Fruit fly (Drosophila melanogaster) whole organism, embryonic: Measurements from ENCODE around the gene Inx3.

Experiments used
- Adf1 ChIP-seq: fragments of 200-800 bp; sonication (Bioruptor generic); IDR thresholded peaks from 2 replicates; pipeline ENCODE4 v1.3.6; 2022; ENCODE audit warnings: missing biosample characterization, missing genetic modification characterization
- Aef1 ChIP-seq: fragments of 200-800 bp; sonication (Bioruptor generic); IDR thresholded peaks from 3 replicates; pipeline ENCODE4 v1.3.6; 2022; ENCODE audit warnings: missing biosample characterization, missing genetic modification characterization
- CG10267 ChIP-seq: fragments of 200-800 bp; sonication (Bioruptor generic); optimal IDR thresholded peaks from 2 replicates; lab custom pipeline; 2018; ENCODE audit warnings: missing biosample characterization, mild to moderate bottlenecking, missing genetic modification characterization, moderate library complexity
- CG11247 ChIP-seq: fragments of 200-800 bp; sonication (Bioruptor generic); IDR thresholded peaks from 2 replicates; pipeline ENCODE4 v1.3.6; 2022; ENCODE audit warnings: missing biosample characterization, missing genetic modification characterization
- CG11696 ChIP-seq: fragments of 200-800 bp; sonication (Bioruptor generic); IDR thresholded peaks from 2 replicates; pipeline ENCODE4 v1.3.6; 2022; ENCODE audit warnings: missing biosample characterization, missing genetic modification characterization
- CG13287 ChIP-seq: fragments of 200-800 bp; sonication (Bioruptor generic); IDR thresholded peaks from 2 replicates; pipeline ENCODE4 v1.3.6; 2022; ENCODE audit warnings: missing biosample characterization, missing genetic modification characterization; ENCODE audit not compliant: partially characterized antibody
- CG15601 ChIP-seq: fragments of 200-800 bp; sonication (Bioruptor generic); optimal IDR thresholded peaks from 3 replicates; lab custom pipeline; 2019; ENCODE audit warnings: missing biosample characterization, mild to moderate bottlenecking, missing genetic modification characterization, moderate library complexity
- CG16863 ChIP-seq: fragments of 200-800 bp; sonication (Bioruptor generic); optimal IDR thresholded peaks from 3 replicates; lab custom pipeline; 2016; ENCODE audit warnings: missing biosample characterization, missing genetic modification characterization
- CG17568 ChIP-seq: fragments of 200-800 bp; sonication (Bioruptor generic); optimal IDR thresholded peaks from 2 replicates; lab custom pipeline; 2018; ENCODE audit warnings: missing biosample characterization, mild to moderate bottlenecking, missing genetic modification characterization, moderate library complexity
- CG1832 ChIP-seq: fragments of 200-800 bp; sonication (Bioruptor generic); optimal IDR thresholded peaks from 2 replicates; lab custom pipeline; 2017; ENCODE audit warnings: missing biosample characterization, mild to moderate bottlenecking, missing genetic modification characterization, inconsistent platforms
- CG31388 ChIP-seq: fragments of 200-800 bp; sonication (Bioruptor generic); optimal IDR thresholded peaks from 2 replicates; lab custom pipeline; 2016; ENCODE audit warnings: missing biosample characterization, missing genetic modification characterization
- CG33557 ChIP-seq: fragments of 200-800 bp; sonication (Bioruptor generic); optimal IDR thresholded peaks from 2 replicates; lab custom pipeline; 2019; ENCODE audit warnings: missing biosample characterization, mild to moderate bottlenecking, missing genetic modification characterization, moderate library complexity
- CG34224 ChIP-seq: fragments of 200-800 bp; sonication (Bioruptor generic); IDR thresholded peaks from 3 replicates; pipeline ENCODE4 v1.3.6; 2022; ENCODE audit warnings: missing biosample characterization, missing genetic modification characterization; ENCODE audit not compliant: partially characterized antibody
- CG4707 ChIP-seq: fragments of 200-800 bp; sonication (Bioruptor generic); optimal IDR thresholded peaks from 2 replicates; lab custom pipeline; 2018; ENCODE audit warnings: missing biosample characterization, mild to moderate bottlenecking, missing genetic modification characterization, moderate library complexity
- CG5180 ChIP-seq: fragments of 200-800 bp; sonication (Bioruptor generic); optimal IDR thresholded peaks from 3 replicates; lab custom pipeline; 2017; ENCODE audit warnings: missing biosample characterization, missing genetic modification characterization, mild to moderate bottlenecking, moderate library complexity, missing genetic modification reagents
- CG7556 ChIP-seq: fragments of 200-800 bp; sonication (Bioruptor generic); optimal IDR thresholded peaks from 2 replicates; lab custom pipeline; 2017; ENCODE audit warnings: missing biosample characterization, mild to moderate bottlenecking, missing genetic modification characterization
- CG7786 ChIP-seq: fragments of 200-800 bp; sonication (Bioruptor generic); optimal IDR thresholded peaks from 2 replicates; lab custom pipeline; 2016; ENCODE audit warnings: missing biosample characterization, missing genetic modification characterization
- CG8290 ChIP-seq, 3 experiments: fragments of 200-800 bp; sonication (Bioruptor generic); optimal IDR thresholded peaks; 2 replicates each; lab custom pipeline; 2016 to 2019; ENCODE audit warnings: missing biosample characterization in 3 of 3, missing genetic modification characterization in 3 of 3, mild to moderate bottlenecking in 2 of 3, moderate library complexity in 1 of 3
- CG8478 ChIP-seq: fragments of >200 bp; optimal IDR thresholded peaks from 2 replicates; lab custom pipeline; 2018
- CG8944 ChIP-seq: fragments of 200-800 bp; sonication (Bioruptor generic); optimal IDR thresholded peaks from 3 replicates; lab custom pipeline; 2016; ENCODE audit warnings: missing biosample characterization, missing genetic modification characterization
- CG9817 ChIP-seq: fragments of 200-800 bp; sonication (Bioruptor generic); optimal IDR thresholded peaks from 2 replicates; lab custom pipeline; 2018; ENCODE audit warnings: missing biosample characterization, mild to moderate bottlenecking, missing genetic modification characterization, moderate library complexity
- CrebB ChIP-seq: fragments of 200-800 bp; sonication (Bioruptor generic); optimal IDR thresholded peaks from 3 replicates; lab custom pipeline; 2018; ENCODE audit warnings: missing biosample characterization, mild to moderate bottlenecking, missing genetic modification characterization
- Drgx ChIP-seq: fragments of 200-800 bp; sonication (Bioruptor generic); IDR thresholded peaks from 2 replicates; pipeline ENCODE4 v1.3.6; 2022; ENCODE audit warnings: missing biosample characterization, missing genetic modification characterization
- HLHmδ ChIP-seq: fragments of 200-800 bp; sonication (Bioruptor generic); optimal IDR thresholded peaks from 2 replicates; lab custom pipeline; 2018; ENCODE audit warnings: missing biosample characterization, mild to moderate bottlenecking, missing genetic modification characterization, moderate library complexity
- Hmr ChIP-seq: fragments of 200-800 bp; sonication (Bioruptor generic); optimal IDR thresholded peaks from 3 replicates; lab custom pipeline; 2017; ENCODE audit warnings: mild to moderate bottlenecking, missing biosample characterization, missing genetic modification reagents, missing genetic modification characterization
- MESR4 ChIP-seq: fragments of 200-800 bp; sonication (Bioruptor generic); optimal IDR thresholded peaks from 2 replicates; lab custom pipeline; 2018; ENCODE audit warnings: missing biosample characterization, mild to moderate bottlenecking, missing genetic modification characterization, moderate library complexity
- NC2α ChIP-seq: fragments of 200-800 bp; sonication (Bioruptor generic); optimal IDR thresholded peaks from 2 replicates; lab custom pipeline; 2016; ENCODE audit warnings: missing biosample characterization, missing genetic modification characterization
- Oaz ChIP-seq: fragments of 200-800 bp; sonication (Bioruptor generic); IDR thresholded peaks from 2 replicates; pipeline ENCODE4 v1.3.6; 2022; ENCODE audit warnings: missing biosample characterization, missing genetic modification characterization
- Ptx1 ChIP-seq: fragments of 200-800 bp; sonication (Bioruptor generic); IDR thresholded peaks from 2 replicates; pipeline ENCODE4 v1.3.6; 2022; ENCODE audit warnings: missing biosample characterization, missing genetic modification characterization
- Scr ChIP-seq: fragments of 200-800 bp; sonication (Bioruptor generic); IDR thresholded peaks from 2 replicates; pipeline ENCODE4 v1.3.6; 2022; ENCODE audit warnings: missing biosample characterization, missing genetic modification characterization; ENCODE audit not compliant: partially characterized antibody
- Ssrp ChIP-seq: fragments of 200-800 bp; sonication (Bioruptor generic); optimal IDR thresholded peaks from 2 replicates; lab custom pipeline; 2018; ENCODE audit warnings: missing biosample characterization, mild to moderate bottlenecking, missing genetic modification characterization, moderate library complexity
- Stat92E ChIP-seq, 3 experiments: fragments of >200 bp in 2 of 3; fragments of 200-800 bp in 1 of 3; sonication (Bioruptor generic) in 1 of 3; optimal IDR thresholded peaks; 2 replicates each; lab custom pipeline; 2017 to 2019; ENCODE audit warnings: missing biosample characterization in 3 of 3, missing genetic modification characterization in 3 of 3, mild to moderate bottlenecking in 1 of 3, moderate library complexity in 1 of 3
- Vsx1 ChIP-seq: fragments of 200-800 bp; sonication (Bioruptor generic); optimal IDR thresholded peaks from 2 replicates; lab custom pipeline; 2017; ENCODE audit warnings: missing biosample characterization, mild to moderate bottlenecking, missing genetic modification characterization, missing genetic modification reagents
- ac ChIP-seq: fragments of 200-800 bp; sonication (Bioruptor generic); optimal IDR thresholded peaks from 3 replicates; lab custom pipeline; 2017; ENCODE audit warnings: missing biosample characterization, mild to moderate bottlenecking, missing genetic modification characterization
- cato ChIP-seq: fragments of 200-800 bp; sonication (Bioruptor generic); optimal IDR thresholded peaks from 2 replicates; lab custom pipeline; 2016; ENCODE audit warnings: missing biosample characterization, missing genetic modification characterization, borderline replicate concordance
- cg ChIP-seq: fragments of 200-800 bp; sonication (Bioruptor generic); optimal IDR thresholded peaks from 3 replicates; lab custom pipeline; 2019; ENCODE audit warnings: missing biosample characterization, mild to moderate bottlenecking, missing genetic modification characterization, moderate library complexity
- cwo ChIP-seq: fragments of 200-800 bp; sonication (Bioruptor generic); optimal IDR thresholded peaks from 3 replicates; lab custom pipeline; 2017; ENCODE audit warnings: missing biosample characterization, missing genetic modification characterization, mild to moderate bottlenecking, moderate library complexity, missing genetic modification reagents
- grau ChIP-seq: fragments of 200-800 bp; optimal IDR thresholded peaks from 3 replicates; lab custom pipeline; 2019; ENCODE audit warnings: missing biosample characterization, mild to moderate bottlenecking, missing genetic modification characterization, moderate library complexity
- ham ChIP-seq: fragments of 200-800 bp; sonication (Bioruptor generic); IDR thresholded peaks from 2 replicates; pipeline ENCODE4 v1.3.6; 2022; ENCODE audit warnings: missing biosample characterization, missing genetic modification characterization
- hkb ChIP-seq, 2 experiments: fragments of 200-800 bp in 1 of 2; fragments of >200 bp in 1 of 2; sonication (Bioruptor generic) in 1 of 2; IDR thresholded peaks in 1 of 2; optimal IDR thresholded peaks in 1 of 2; 2 replicates each; pipeline versions ENCODE4 v1.3.6 to Lab custom; 2017 to 2022; ENCODE audit warnings: missing biosample characterization in 1 of 2, missing genetic modification characterization in 1 of 2
- ind ChIP-seq: fragments of 200-800 bp; sonication (Bioruptor generic); optimal IDR thresholded peaks from 3 replicates; lab custom pipeline; 2016; ENCODE audit warnings: missing biosample characterization, missing genetic modification characterization
- lola ChIP-seq, 3 experiments: fragments of >200 bp in 2 of 3; fragments of 200-800 bp in 1 of 3; sonication (Bioruptor generic) in 1 of 3; optimal IDR thresholded peaks; 2 replicates each; lab custom pipeline; 2017 to 2019; ENCODE audit warnings: missing biosample characterization in 3 of 3, missing genetic modification characterization in 3 of 3, mild to moderate bottlenecking in 1 of 3, moderate library complexity in 1 of 3
- onecut ChIP-seq: fragments of 200-800 bp; sonication (Bioruptor generic); IDR thresholded peaks from 2 replicates; pipeline ENCODE4 v1.3.6; 2022; ENCODE audit warnings: missing biosample characterization, missing genetic modification characterization
- rib ChIP-seq: fragments of 200-800 bp; sonication (Bioruptor generic); IDR thresholded peaks from 2 replicates; pipeline ENCODE4 v1.3.6; 2022; ENCODE audit warnings: missing biosample characterization, missing genetic modification characterization
- run ChIP-seq: fragments of 200-800 bp; sonication (Bioruptor generic); optimal IDR thresholded peaks from 3 replicates; lab custom pipeline; 2018; ENCODE audit warnings: missing biosample characterization, mild to moderate bottlenecking, missing genetic modification characterization
- sens ChIP-seq: fragments of 200-800 bp; sonication (Bioruptor generic); peaks from one replicate; lab custom pipeline; 2016; ENCODE audit warnings: missing biosample characterization, missing genetic modification characterization
- seq ChIP-seq: fragments of 200-800 bp; sonication (Bioruptor generic); IDR thresholded peaks from 2 replicates; pipeline ENCODE4 v1.3.6; 2022; ENCODE audit warnings: missing biosample characterization, missing genetic modification characterization
- unc-4 ChIP-seq: fragments of 200-800 bp; sonication (Bioruptor generic); IDR thresholded peaks from 2 replicates; pipeline ENCODE4 v1.3.6; 2022; ENCODE audit warnings: missing biosample characterization, missing genetic modification characterization; ENCODE audit not compliant: partially characterized antibody
- z ChIP-seq: fragments of 200-800 bp; sonication (Bioruptor generic); IDR thresholded peaks from 3 replicates; pipeline ENCODE4 v1.3.6; 2022; ENCODE audit warnings: missing biosample characterization, missing genetic modification characterization
- zf30C ChIP-seq: fragments of 200-800 bp; sonication (Bioruptor generic); optimal IDR thresholded peaks from 3 replicates; lab custom pipeline; 2018; ENCODE audit warnings: missing biosample characterization, mild to moderate bottlenecking, missing genetic modification characterization

The Inx3 gene

dm6 chr3R:28889427-28889736 lies 30.1 kb upstream of the Inx3 start (continued):
- peak; percentile 52 for TF ChIP-seq MESR4 (GFP tag; lab: Kevin White, UChicago)
- TF ChIP-seq CG16863 (GFP tag; lab: Kevin White, UChicago): no peak
- no peak for TF ChIP-seq Ssrp
- TF ChIP-seq seq (GFP tag; lab: Robert Waterston, UW): no peak
- TF ChIP-seq rib: no peak
- TF ChIP-seq ind (GFP tag; lab: Kevin White, UChicago): no peak
- 0 out of 3 replicates have a peak, but pooled peaks have one; percentile 9 for TF ChIP-seq z (GFP tag; lab: Robert Waterston, UW)
- TF ChIP-seq CG8290 (GFP tag; optimal IDR thresholded peaks at IDR 0.05; lab: Kevin White, UChicago): no peak
- peak in 1 of 2 experiments; percentile 41 for TF ChIP-seq CG8290 (tag; optimal IDR thresholded peaks at IDR 0.05; lab: Kevin White, UChicago)
- no peak for TF ChIP-seq Ptx1
- peak in 1 of 3 experiments; percentile 78 for TF ChIP-seq Stat92E (GFP tag; optimal IDR thresholded peaks at IDR 0.05; lab: Kevin White, UChicago)
- no peak for TF ChIP-seq zf30C
- TF ChIP-seq CG4707 (GFP tag; lab: Kevin White, UChicago): no peak
- peak in 1 of 3 experiments; percentile 34 for TF ChIP-seq lola (GFP tag; optimal IDR thresholded peaks at IDR 0.05; lab: Kevin White, UChicago)
- TF ChIP-seq cwo (GFP tag; lab: Kevin White, UChicago): no peak
- TF ChIP-seq CG7556 (GFP tag; lab: Kevin White, UChicago): no peak
- peak; percentile 17 for TF ChIP-seq Adf1 (GFP tag; lab: Robert Waterston, UW)
- TF ChIP-seq cato: no peak
- no peak for TF ChIP-seq Oaz (GFP tag; lab: Robert Waterston, UW)
- no peak for TF ChIP-seq ham
- 0 out of 2 replicates have a peak, but pooled peaks have one; percentile 17 for TF ChIP-seq Drgx
- TF ChIP-seq CrebB (tag; lab: Kevin White, UChicago): no peak
- no peak for TF ChIP-seq unc-4 (GFP tag; lab: Robert Waterston, UW)
- no peak; the same call in 1 of the 2 replicates for TF ChIP-seq CG13287 (GFP tag; lab: Robert Waterston, UW)
- no peak for TF ChIP-seq Aef1
- no peak for TF ChIP-seq CG11247 (GFP tag; lab: Robert Waterston, UW)
- no peak for TF ChIP-seq hkb (optimal IDR thresholded peaks at IDR 0.05; lab: Kevin White, UChicago)
- TF ChIP-seq hkb (GFP tag; IDR thresholded peaks at IDR 0.05; lab: Robert Waterston, UW): no peak
- TF ChIP-seq run (tag; lab: Kevin White, UChicago): no peak
- no peak for TF ChIP-seq CG7786 (GFP tag; lab: Kevin White, UChicago)
- TF ChIP-seq CG9817 (tag; lab: Kevin White, UChicago): no peak
- no peak for TF ChIP-seq onecut (GFP tag; lab: Robert Waterston, UW)
- TF ChIP-seq CG8478: no peak
- no peak for TF ChIP-seq grau (tag; lab: Kevin White, UChicago)
- peak; percentile 30 for TF ChIP-seq CG5180 (GFP tag; lab: Kevin White, UChicago)
- no peak for TF ChIP-seq NC2α (GFP tag; lab: Kevin White, UChicago)
- TF ChIP-seq ac: no peak
- no peak for TF ChIP-seq CG31388 (GFP tag; lab: Kevin White, UChicago)
- TF ChIP-seq HLHmδ (GFP tag; lab: Kevin White, UChicago): peak; percentile 75
- no peak for TF ChIP-seq CG15601 (tag; lab: Kevin White, UChicago)
- no peak for TF ChIP-seq CG1832 (GFP tag; lab: Kevin White, UChicago)
- TF ChIP-seq CG17568: no peak
- no peak for TF ChIP-seq Scr (GFP tag; lab: Robert Waterston, UW)
- TF ChIP-seq Vsx1: peak; percentile 95
- TF ChIP-seq CG33557 (GFP tag; lab: Kevin White, UChicago): no peak
- TF ChIP-seq CG8944 (GFP tag; lab: Kevin White, UChicago): no peak
- peak; percentile 98 for TF ChIP-seq cg (GFP tag; lab: Kevin White, UChicago)
- peak; percentile 18; the same call in 1 of the 3 replicates for TF ChIP-seq CG34224
- no peak for TF ChIP-seq CG11696 (GFP tag; lab: Robert Waterston, UW)
- no peak for TF ChIP-seq CG10267 (tag; lab: Kevin White, UChicago)
- TF ChIP-seq Hmr (GFP tag; lab: Kevin White, UChicago): no peak
- no peak for TF ChIP-seq sens
